Fruit fly (Drosophila melanogaster) whole organism, embryonic: ENCODE data around the gene MED15.
A peak's percentile ranks its signal among the peaks of the same experiment; 100 is the strongest.

Experiments
- B-H2 ChIP-seq: fragments of 200-800 bp; sonication (Bioruptor generic); optimal IDR thresholded peaks from 2 replicates; lab custom pipeline; 2018; ENCODE audit warnings: missing biosample characterization, mild to moderate bottlenecking, missing genetic modification characterization
- CG10209 ChIP-seq: fragments of 200-800 bp; sonication (Bioruptor generic); optimal IDR thresholded peaks from 3 replicates; lab custom pipeline; 2017; ENCODE audit warnings: missing biosample characterization, mild to moderate bottlenecking, missing genetic modification characterization, missing genetic modification reagents
- CG10959 ChIP-seq: fragments of 200-800 bp; sonication (Bioruptor generic); IDR thresholded peaks from 2 replicates; pipeline ENCODE4 v1.3.6; 2022; ENCODE audit warnings: missing biosample characterization, missing genetic modification characterization
- CG11398 ChIP-seq: fragments of 200-800 bp; sonication (Bioruptor generic); optimal IDR thresholded peaks from 2 replicates; lab custom pipeline; 2016; ENCODE audit warnings: missing biosample characterization, missing genetic modification characterization
- CG12391 ChIP-seq: fragments of 200-800 bp; sonication (Bioruptor generic); optimal IDR thresholded peaks from 3 replicates; lab custom pipeline; 2018; ENCODE audit warnings: missing biosample characterization, mild to moderate bottlenecking, missing genetic modification characterization, moderate library complexity
- CG13296 ChIP-seq: fragments of 200-800 bp; sonication (Bioruptor generic); optimal IDR thresholded peaks from 3 replicates; lab custom pipeline; 2018; ENCODE audit warnings: missing biosample characterization, mild to moderate bottlenecking, missing genetic modification characterization
- CG13624 ChIP-seq: fragments of 200-800 bp; sonication (Bioruptor generic); optimal IDR thresholded peaks from 2 replicates; lab custom pipeline; 2016; ENCODE audit warnings: missing biosample characterization, missing genetic modification characterization
- CG13775 ChIP-seq: fragments of 200-800 bp; sonication (Bioruptor generic); optimal IDR thresholded peaks from 3 replicates; lab custom pipeline; 2017; ENCODE audit warnings: missing biosample characterization, mild to moderate bottlenecking, missing genetic modification characterization
- CG15479 ChIP-seq: fragments of 200-800 bp; sonication (Bioruptor generic); optimal IDR thresholded peaks from 3 replicates; lab custom pipeline; 2019; ENCODE audit warnings: missing biosample characterization, mild to moderate bottlenecking, missing genetic modification characterization, moderate library complexity
- CG17361 ChIP-seq: fragments of 200-800 bp; sonication (Bioruptor generic); IDR thresholded peaks from 3 replicates; pipeline ENCODE4 v1.3.6; 2022; ENCODE audit warnings: missing biosample characterization, missing genetic modification characterization
- CG18599 ChIP-seq: fragments of 200-800 bp; sonication (Bioruptor generic); optimal IDR thresholded peaks from 3 replicates; lab custom pipeline; 2017; ENCODE audit warnings: missing biosample characterization, missing genetic modification characterization, mild to moderate bottlenecking, moderate library complexity, missing genetic modification reagents
- CG3065 ChIP-seq: fragments of 200-800 bp; sonication (Bioruptor generic); optimal IDR thresholded peaks from 2 replicates; lab custom pipeline; 2016; ENCODE audit warnings: missing biosample characterization, missing genetic modification characterization
- CG31441 ChIP-seq: fragments of 200-800 bp; sonication (Bioruptor generic); IDR thresholded peaks from 2 replicates; pipeline ENCODE4 v1.3.6; 2022; ENCODE audit warnings: missing biosample characterization, missing genetic modification characterization
- CG3281 ChIP-seq: fragments of 200-800 bp; sonication (Bioruptor generic); optimal IDR thresholded peaks from 3 replicates; lab custom pipeline; 2017; ENCODE audit warnings: missing biosample characterization, mild to moderate bottlenecking, missing genetic modification characterization
- CG33557 ChIP-seq: fragments of 200-800 bp; sonication (Bioruptor generic); optimal IDR thresholded peaks from 2 replicates; lab custom pipeline; 2019; ENCODE audit warnings: missing biosample characterization, mild to moderate bottlenecking, missing genetic modification characterization, moderate library complexity
- CG3995 ChIP-seq: fragments of 200-800 bp; sonication (Bioruptor generic); optimal IDR thresholded peaks from 3 replicates; lab custom pipeline; 2016; ENCODE audit warnings: missing biosample characterization, missing genetic modification characterization
- CG4730 ChIP-seq: fragments of 200-800 bp; sonication (Bioruptor generic); IDR thresholded peaks from 2 replicates; pipeline ENCODE4 v1.3.6; 2022; ENCODE audit warnings: missing biosample characterization, missing genetic modification characterization
- CG5180 ChIP-seq: fragments of 200-800 bp; sonication (Bioruptor generic); optimal IDR thresholded peaks from 3 replicates; lab custom pipeline; 2017; ENCODE audit warnings: missing biosample characterization, missing genetic modification characterization, mild to moderate bottlenecking, moderate library complexity, missing genetic modification reagents
- CG5245 ChIP-seq: fragments of 200-800 bp; sonication (Bioruptor generic); optimal IDR thresholded peaks from 3 replicates; lab custom pipeline; 2016; ENCODE audit warnings: missing biosample characterization, missing genetic modification characterization
- CHES-1-like ChIP-seq: fragments of 200-800 bp; sonication (Bioruptor generic); optimal IDR thresholded peaks from 2 replicates; lab custom pipeline; 2016; ENCODE audit warnings: missing biosample characterization, missing genetic modification characterization
- Fer1 ChIP-seq: fragments of 200-800 bp; sonication (Bioruptor generic); optimal IDR thresholded peaks from 2 replicates; lab custom pipeline; 2017; ENCODE audit warnings: missing biosample characterization, mild to moderate bottlenecking, missing genetic modification characterization
- H15 ChIP-seq: fragments of 200-800 bp; sonication (Bioruptor generic); IDR thresholded peaks from 3 replicates; pipeline ENCODE4 v1.3.6; 2022; ENCODE audit warnings: missing biosample characterization, missing genetic modification characterization
- HLHmδ ChIP-seq: fragments of 200-800 bp; sonication (Bioruptor generic); optimal IDR thresholded peaks from 2 replicates; lab custom pipeline; 2018; ENCODE audit warnings: missing biosample characterization, mild to moderate bottlenecking, missing genetic modification characterization, moderate library complexity
- MBD-R2 ChIP-seq: fragments of 200-800 bp; sonication (Bioruptor generic); IDR thresholded peaks from 2 replicates; pipeline ENCODE4 v1.3.6; 2022; ENCODE audit warnings: missing biosample characterization, missing genetic modification characterization
- Med ChIP-seq: fragments of 200-800 bp; sonication (Bioruptor generic); peaks from one replicate; lab custom pipeline; 2016; ENCODE audit warnings: missing biosample characterization, missing genetic modification characterization, mild to moderate bottlenecking, inconsistent platforms, moderate library complexity
- NFAT ChIP-seq: fragments of 200-800 bp; sonication (Bioruptor generic); IDR thresholded peaks from 2 replicates; pipeline ENCODE4 v1.3.6; 2022; ENCODE audit warnings: missing biosample characterization, missing genetic modification characterization
- Nf-YA ChIP-seq: fragments of 200-800 bp; sonication (Bioruptor generic); IDR thresholded peaks from 2 replicates; pipeline ENCODE4 v1.3.6; 2022; ENCODE audit warnings: missing biosample characterization, missing genetic modification characterization
- Pdp1 ChIP-seq, 2 experiments: fragments of 200-800 bp; sonication (Bioruptor generic); optimal IDR thresholded peaks; 3 replicates each; lab custom pipeline; 2016; ENCODE audit warnings: missing biosample characterization in 2 of 2, missing genetic modification characterization in 2 of 2, mild to moderate bottlenecking in 1 of 2, moderate library complexity in 1 of 2
- Sox102F ChIP-seq: fragments of 200-800 bp; sonication (Bioruptor generic); optimal IDR thresholded peaks from 2 replicates; lab custom pipeline; 2018; ENCODE audit warnings: missing biosample characterization, mild to moderate bottlenecking, missing genetic modification characterization, moderate library complexity
- TFAM ChIP-seq: fragments of 200-800 bp; sonication (Bioruptor generic); optimal IDR thresholded peaks from 2 replicates; lab custom pipeline; 2017; ENCODE audit warnings: missing biosample characterization, missing genetic modification characterization, inconsistent platforms
- Vsx1 ChIP-seq: fragments of 200-800 bp; sonication (Bioruptor generic); optimal IDR thresholded peaks from 2 replicates; lab custom pipeline; 2017; ENCODE audit warnings: missing biosample characterization, mild to moderate bottlenecking, missing genetic modification characterization, missing genetic modification reagents
- cas ChIP-seq: fragments of 200-800 bp; sonication (Bioruptor generic); IDR thresholded peaks from 2 replicates; pipeline ENCODE4 v1.3.6; 2022; ENCODE audit warnings: missing biosample characterization, missing genetic modification characterization
- cwo ChIP-seq: fragments of 200-800 bp; sonication (Bioruptor generic); optimal IDR thresholded peaks from 3 replicates; lab custom pipeline; 2017; ENCODE audit warnings: missing biosample characterization, missing genetic modification characterization, mild to moderate bottlenecking, moderate library complexity, missing genetic modification reagents
- dan ChIP-seq: fragments of 200-800 bp; sonication (Bioruptor generic); IDR thresholded peaks from 2 replicates; pipeline ENCODE4 v1.3.6; 2022; ENCODE audit warnings: missing biosample characterization, missing genetic modification characterization
- dm ChIP-seq: fragments of 200-800 bp; sonication (Bioruptor generic); optimal IDR thresholded peaks from 3 replicates; lab custom pipeline; 2016; ENCODE audit warnings: missing biosample characterization, missing genetic modification characterization
- dysf ChIP-seq: fragments of 200-800 bp; sonication (Bioruptor generic); IDR thresholded peaks from 3 replicates; pipeline ENCODE4 v1.3.6; 2022; ENCODE audit warnings: missing biosample characterization, missing genetic modification characterization
- en ChIP-seq: fragments of 200-800 bp; sonication (Bioruptor generic); optimal IDR thresholded peaks from 2 replicates; lab custom pipeline; 2016; ENCODE audit warnings: missing biosample characterization, missing genetic modification characterization
- gro ChIP-seq: fragments of 200-800 bp; sonication (Bioruptor generic); optimal IDR thresholded peaks from 2 replicates; lab custom pipeline; 2016; ENCODE audit warnings: missing biosample characterization, missing genetic modification characterization
- hkb ChIP-seq, 2 experiments: fragments of 200-800 bp in 1 of 2; fragments of >200 bp in 1 of 2; sonication (Bioruptor generic) in 1 of 2; IDR thresholded peaks in 1 of 2; optimal IDR thresholded peaks in 1 of 2; 2 replicates each; pipeline versions ENCODE4 v1.3.6 to Lab custom; 2017 to 2022; ENCODE audit warnings: missing biosample characterization in 1 of 2, missing genetic modification characterization in 1 of 2
- hth ChIP-seq: fragments of >200 bp; optimal IDR thresholded peaks from 2 replicates; lab custom pipeline; 2017; ENCODE audit warnings: inconsistent platforms
- jumu ChIP-seq: fragments of 200-800 bp; sonication (Bioruptor generic); optimal IDR thresholded peaks from 3 replicates; lab custom pipeline; 2016; ENCODE audit warnings: missing biosample characterization, missing genetic modification characterization
- kah ChIP-seq: fragments of 200-800 bp; sonication (Bioruptor generic); optimal IDR thresholded peaks from 2 replicates; lab custom pipeline; 2018; ENCODE audit warnings: missing biosample characterization, mild to moderate bottlenecking, missing genetic modification characterization
- nau ChIP-seq: fragments of 200-800 bp; sonication (Bioruptor generic); optimal IDR thresholded peaks from 3 replicates; lab custom pipeline; 2017; ENCODE audit warnings: missing biosample characterization, mild to moderate bottlenecking, missing genetic modification characterization, missing genetic modification reagents
- pum ChIP-seq: fragments of 200-800 bp; sonication (Bioruptor generic); optimal IDR thresholded peaks from 2 replicates; lab custom pipeline; 2016; ENCODE audit warnings: missing biosample characterization, missing genetic modification characterization
- seq ChIP-seq: fragments of 200-800 bp; sonication (Bioruptor generic); IDR thresholded peaks from 2 replicates; pipeline ENCODE4 v1.3.6; 2022; ENCODE audit warnings: missing biosample characterization, missing genetic modification characterization
- slp2 ChIP-seq: fragments of 200-800 bp; sonication (Bioruptor generic); optimal IDR thresholded peaks from 2 replicates; lab custom pipeline; 2016; ENCODE audit warnings: missing biosample characterization, missing genetic modification characterization
- so ChIP-seq: fragments of 200-800 bp; sonication (Bioruptor generic); IDR thresholded peaks from 3 replicates; pipeline ENCODE4 v1.3.6; 2022; ENCODE audit warnings: missing biosample characterization, missing genetic modification characterization
- stc ChIP-seq: fragments of 200-800 bp; sonication (Bioruptor generic); IDR thresholded peaks from 2 replicates; pipeline ENCODE4 v1.3.6; 2022; ENCODE audit warnings: missing biosample characterization, missing genetic modification characterization
- tap ChIP-seq: fragments of 200-800 bp; optimal IDR thresholded peaks from 3 replicates; lab custom pipeline; 2019; ENCODE audit warnings: missing biosample characterization, mild to moderate bottlenecking, missing genetic modification characterization, moderate library complexity

The MED15 gene

DNA sequence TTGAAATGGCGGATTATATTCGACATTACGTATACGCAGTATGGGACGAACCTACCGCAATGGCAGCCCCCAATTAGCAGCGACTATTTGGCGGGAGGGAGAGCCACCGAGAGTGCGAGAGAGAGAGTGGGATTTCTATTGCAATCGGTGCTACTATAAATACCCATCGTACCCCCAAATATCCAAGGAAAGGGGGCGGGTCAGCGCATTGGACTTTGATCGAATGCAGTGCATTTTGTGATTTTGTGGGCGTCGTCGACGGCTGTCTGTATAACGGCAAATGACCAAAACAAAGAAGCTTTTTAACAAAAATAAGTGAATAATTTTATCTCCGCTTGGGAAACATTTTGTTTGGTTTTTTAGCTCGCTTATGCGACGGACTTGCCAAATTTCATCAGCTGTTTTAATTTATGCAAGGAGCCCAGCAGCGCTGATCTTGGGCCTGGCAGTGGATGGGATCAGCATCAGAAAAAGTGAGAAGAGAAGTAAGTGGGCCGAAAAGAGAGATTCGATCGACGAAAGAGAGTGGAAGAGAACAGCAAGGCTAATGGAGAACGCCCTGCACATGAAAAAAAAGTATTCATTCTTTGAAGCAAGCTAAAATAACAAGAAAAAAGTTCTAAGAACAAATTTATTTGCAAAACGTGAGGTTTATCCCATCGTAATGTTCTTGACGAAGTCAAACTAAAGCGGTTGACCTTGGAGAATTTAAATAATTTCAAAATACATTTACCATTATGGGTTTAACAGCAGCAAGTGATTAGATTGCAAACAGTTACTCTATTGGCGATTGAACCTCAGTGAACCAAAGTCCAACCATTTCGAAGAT, 15.1 kb downstream of the MED15 start (continued):
- TF ChIP-seq cwo = no peak
- TF ChIP-seq hkb (optimal IDR thresholded peaks at IDR 0.05; lab: Kevin White, UChicago) = no peak
- peak; percentile 24; the same call in 1 of the 2 replicates for TF ChIP-seq hkb (GFP tag; IDR thresholded peaks at IDR 0.05; lab: Robert Waterston, UW)
- no peak for TF ChIP-seq hth (lab: Kevin White, UChicago)
- TF ChIP-seq Pdp1 (GFP tag; optimal IDR thresholded peaks at IDR 0.05; lab: Kevin White, UChicago) = peak; percentile 25 to 28
- TF ChIP-seq CG17361 (GFP tag; lab: Robert Waterston, UW) = peak; percentile 46; the same call in 1 of the 3 replicates
- peak; percentile 42 for TF ChIP-seq CG13296 (GFP tag; lab: Kevin White, UChicago)
- no peak for TF ChIP-seq H15 (GFP tag; lab: Robert Waterston, UW)
- no peak for TF ChIP-seq MBD-R2 (GFP tag; lab: Robert Waterston, UW)
- TF ChIP-seq CG18599 (GFP tag; lab: Kevin White, UChicago) = peak; percentile 38
- TF ChIP-seq Fer1 (GFP tag; lab: Kevin White, UChicago) = no peak
- no peak for TF ChIP-seq dan (GFP tag; lab: Robert Waterston, UW)
- TF ChIP-seq CG15479 (GFP tag; lab: Kevin White, UChicago) = no peak
- TF ChIP-seq CG4730 (GFP tag; lab: Robert Waterston, UW) = no peak
- no peak for TF ChIP-seq Nf-YA (GFP tag; lab: Robert Waterston, UW)
- TF ChIP-seq slp2 (GFP tag; lab: Kevin White, UChicago) = peak; percentile 9
- no peak for TF ChIP-seq CG5245 (GFP tag; lab: Kevin White, UChicago)
- TF ChIP-seq TFAM (GFP tag; lab: Kevin White, UChicago) = no peak
- TF ChIP-seq dm (GFP tag; lab: Kevin White, UChicago) = no peak
- TF ChIP-seq jumu (GFP tag; lab: Kevin White, UChicago) = peak; percentile 23
- TF ChIP-seq CG3065 = no peak
- TF ChIP-seq pum (GFP tag; lab: Kevin White, UChicago) = no peak
- peak; percentile 25 for TF ChIP-seq CG3281
- TF ChIP-seq CG12391 (tag; lab: Kevin White, UChicago) = peak; percentile 38
- TF ChIP-seq HLHmδ (GFP tag; lab: Kevin White, UChicago) = no peak
- no peak for TF ChIP-seq CG10959 (GFP tag; lab: Robert Waterston, UW)
- TF ChIP-seq B-H2 = no peak
- no peak for TF ChIP-seq CG13775
- TF ChIP-seq CG31441 (GFP tag; lab: Robert Waterston, UW) = peak; percentile 35
- no peak for TF ChIP-seq CG3995
- no peak for TF ChIP-seq cas (GFP tag; lab: Robert Waterston, UW)
- TF ChIP-seq CHES-1-like (GFP tag; lab: Kevin White, UChicago) = no peak
- TF ChIP-seq dysf (GFP tag; lab: Robert Waterston, UW) = peak; percentile 54; the same call in 2 of the 3 replicates
- TF ChIP-seq gro = peak; percentile 20
- no peak for TF ChIP-seq nau
- TF ChIP-seq NFAT (GFP tag; lab: Robert Waterston, UW) = no peak
- peak; percentile 1 for TF ChIP-seq en (GFP tag; lab: Kevin White, UChicago)
- no peak for TF ChIP-seq CG5180 (GFP tag; lab: Kevin White, UChicago)
- TF ChIP-seq so (GFP tag; lab: Robert Waterston, UW) = no peak; the same call in 2 of the 3 replicates
- no peak for TF ChIP-seq seq (GFP tag; lab: Robert Waterston, UW)
- TF ChIP-seq CG33557 (GFP tag; lab: Kevin White, UChicago) = no peak
- no peak for TF ChIP-seq CG11398 (GFP tag; lab: Kevin White, UChicago)
- peak; percentile 80 for TF ChIP-seq Med (GFP tag; lab: Kevin White, UChicago)
- no peak for TF ChIP-seq Vsx1 (GFP tag; lab: Kevin White, UChicago)
- TF ChIP-seq tap (tag; lab: Kevin White, UChicago) = no peak
- TF ChIP-seq stc (GFP tag; lab: Robert Waterston, UW) = no peak
- peak; percentile 18 for TF ChIP-seq CG10209
- peak; percentile 44 for TF ChIP-seq Sox102F
- TF ChIP-seq CG13624 (GFP tag; lab: Kevin White, UChicago) = no peak
- no peak for TF ChIP-seq kah (GFP tag; lab: Kevin White, UChicago)
